Fruit fly (Drosophila melanogaster) ovary, adult (tissue): Measurements from ENCODE around the gene sina.
A peak's percentile ranks its signal among the peaks of the same experiment; 100 is the strongest.

Experiments
- CG17801 ChIP-seq: fragments of 200-800 bp; optimal IDR thresholded peaks from 2 replicates; lab custom pipeline; 2019; ENCODE audit warnings: missing biosample characterization, mild to moderate bottlenecking, missing genetic modification characterization, moderate library complexity; ENCODE audit not compliant: partially characterized antibody

sina gene

dm6 chr3L:16853533-16854386, at the start of gene sina:
Gene sina, plus strand, starts transcription at chr3L:16853751.
- TF ChIP-seq CG17801 (GFP tag; lab: Kevin White, UChicago) = peak; percentile 34

dm6 chr3L:16804627-16805026, 48.9 kb upstream of the sina start, which contains the start of gene nudC:
Gene nudC, plus strand, starts transcription at chr3L:16804994.
- no peak for TF ChIP-seq CG17801 (GFP tag; lab: Kevin White, UChicago)

dm6 chr3L:16805806-16806719, 47.5 kb upstream of the sina start:
- TF ChIP-seq CG17801 (GFP tag; lab: Kevin White, UChicago) = no peak

dm6 chr3L:16806823-16807325, 46.7 kb upstream of the sina start:
- no peak for TF ChIP-seq CG17801 (GFP tag; lab: Kevin White, UChicago)

dm6 chr3L:16807558-16807957, 46.0 kb upstream of the sina start, which contains the start of gene CG9674:
Gene CG9674, minus strand, starts transcription at chr3L:16807731.
- peak; percentile 16 for TF ChIP-seq CG17801 (GFP tag; lab: Kevin White, UChicago)

dm6 chr3L:16808139-16808538, 45.4 kb upstream of the sina start:
- no peak for TF ChIP-seq CG17801 (GFP tag; lab: Kevin White, UChicago)

- TF ChIP-seq CG17801 (GFP tag; lab: Kevin White, UChicago) = no peak
Measured at dm6 chr3L:16810512-16810911, 43.0 kb upstream of the sina start.

- TF ChIP-seq CG17801 (GFP tag; lab: Kevin White, UChicago) = no peak
Measured at dm6 chr3L:16811908-16812307, 41.6 kb upstream of the sina start.

- TF ChIP-seq CG17801 (GFP tag; lab: Kevin White, UChicago) = no peak
Measured at dm6 chr3L:16813984-16814383, 39.6 kb upstream of the sina start.

dm6 chr3L:16818063-16818462, 35.5 kb upstream of the sina start:
- TF ChIP-seq CG17801 (GFP tag; lab: Kevin White, UChicago) = no peak

dm6 chr3L:16824725-16825124, 28.8 kb upstream of the sina start:
- no peak for TF ChIP-seq CG17801 (GFP tag; lab: Kevin White, UChicago)

- no peak for TF ChIP-seq CG17801 (GFP tag; lab: Kevin White, UChicago)
Measured at dm6 chr3L:16825195-16825594, 28.4 kb upstream of the sina start.

- no peak for TF ChIP-seq CG17801 (GFP tag; lab: Kevin White, UChicago)
Measured at dm6 chr3L:16828967-16829366, 24.6 kb upstream of the sina start, which contains the start of gene CG13024. Gene CG13024, minus strand, starts transcription at chr3L:16829074.

dm6 chr3L:16829983-16830382, 23.6 kb upstream of the sina start:
- TF ChIP-seq CG17801 (GFP tag; lab: Kevin White, UChicago) = no peak

- TF ChIP-seq CG17801 (GFP tag; lab: Kevin White, UChicago) = no peak
Measured at dm6 chr3L:16836732-16837131, 16.8 kb upstream of the sina start.
